Fruit fly (Drosophila melanogaster) whole organism: ENCODE data around the gene CG8607.

ENCODE experiments used
- CG8478 ChIP-seq: fragments of >200 bp; optimal IDR thresholded peaks from 2 replicates; lab custom pipeline; 2018; ENCODE audit warnings: inconsistent platforms
- Dll ChIP-seq: fragments of >200 bp; optimal IDR thresholded peaks from 2 replicates; lab custom pipeline; 2017
- EcR ChIP-seq, 2 experiments: fragments of >200 bp; optimal IDR thresholded peaks; 2 replicates each; lab custom pipeline; 2017; ENCODE audit warnings: missing biosample characterization in 2 of 2, missing genetic modification characterization in 2 of 2, missing genetic modification reagents in 2 of 2
- pan ChIP-seq: fragments of >200 bp; optimal IDR thresholded peaks from 2 replicates; lab custom pipeline; 2017
- psq ChIP-seq: fragments of >200 bp; optimal IDR thresholded peaks from 2 replicates; lab custom pipeline; 2017
- usp ChIP-seq: fragments of >200 bp; optimal IDR thresholded peaks from 2 replicates; lab custom pipeline; 2017; ENCODE audit warnings: missing biosample characterization, missing genetic modification characterization, mixed read lengths

CG8607 gene

dm6 chr3L:7364717-7365278, 44.9 kb downstream of the CG8607 start:
- TF ChIP-seq usp (GFP tag; lab: Kevin White, UChicago) (no peak), CG8478 (lab: Kevin White, UChicago) (no peak), psq (lab: Kevin White, UChicago) (no peak), Dll (lab: Kevin White, UChicago) (no peak), EcR (GFP tag; optimal IDR thresholded peaks at IDR 0.05; lab: Kevin White, UChicago) (no peak), pan (lab: Kevin White, UChicago) (no peak)

dm6 chr3L:7367798-7368678, 48.2 kb downstream of the CG8607 start:
- TF ChIP-seq pan (lab: Kevin White, UChicago) (no peak), psq (lab: Kevin White, UChicago) (no peak), EcR (GFP tag; optimal IDR thresholded peaks at IDR 0.05; lab: Kevin White, UChicago) (no peak), CG8478 (lab: Kevin White, UChicago) (no peak), Dll (lab: Kevin White, UChicago) (no peak), usp (GFP tag; lab: Kevin White, UChicago) (no peak)

dm6 chr3L:7368934-7369333, 49.1 kb downstream of the CG8607 start, which contains the start of gene Sh3beta:
TSS of gene Sh3beta (minus strand) at chr3L:7369260.
- TF ChIP-seq CG8478 (lab: Kevin White, UChicago) (no peak), pan (lab: Kevin White, UChicago) (no peak), psq (lab: Kevin White, UChicago) (no peak), EcR (GFP tag; optimal IDR thresholded peaks at IDR 0.05; lab: Kevin White, UChicago) (no peak), Dll (lab: Kevin White, UChicago) (no peak), usp (GFP tag; lab: Kevin White, UChicago) (no peak)

dm6 chr3L:7369543-7369942, 49.7 kb downstream of the CG8607 start, which contains the start of gene akirin:
TSS of gene akirin (plus strand) at chr3L:7369843.
- TF ChIP-seq pan (lab: Kevin White, UChicago) (no peak), Dll (lab: Kevin White, UChicago) (no peak), CG8478 (lab: Kevin White, UChicago) (no peak), psq (lab: Kevin White, UChicago) (no peak), usp (GFP tag; lab: Kevin White, UChicago) (no peak), EcR (GFP tag; optimal IDR thresholded peaks at IDR 0.05; lab: Kevin White, UChicago) (no peak)

- no peak for TF ChIP-seq pan (lab: Kevin White, UChicago)
- peak; percentile 79 for TF ChIP-seq CG8478 (lab: Kevin White, UChicago)
- TF ChIP-seq Dll (lab: Kevin White, UChicago): no peak
- no peak for TF ChIP-seq psq (lab: Kevin White, UChicago)
- no peak for TF ChIP-seq EcR (GFP tag; optimal IDR thresholded peaks at IDR 0.05; lab: Kevin White, UChicago)
Observed at dm6 chr3L:7370231-7370882, 50.5 kb downstream of the CG8607 start.
